Worm (Caenorhabditis elegans) whole organism, L4/young adult: ENCODE data around the gene zipt-7.1.

Source experiments
- W03F9.2 ChIP-seq: fragments of 150-350 bp; optimal IDR thresholded peaks from 2 replicates; lab custom pipeline; 2014; ENCODE audit warnings: missing biosample characterization, missing genetic modification characterization
- dao-5 ChIP-seq: sonication (generic microtip); optimal IDR thresholded peaks from 2 replicates; lab custom pipeline; 2016; ENCODE audit warnings: missing genotype, missing genetic modification characterization, moderate library complexity, missing compliant biosample characterization
- him-1 ChIP-seq: sonication (generic microtip); optimal IDR thresholded peaks from 2 replicates; lab custom pipeline; 2016; ENCODE audit warnings: missing genotype, missing genetic modification reagents, missing genetic modification characterization, missing compliant biosample characterization

zipt-7.1 gene

DNA sequence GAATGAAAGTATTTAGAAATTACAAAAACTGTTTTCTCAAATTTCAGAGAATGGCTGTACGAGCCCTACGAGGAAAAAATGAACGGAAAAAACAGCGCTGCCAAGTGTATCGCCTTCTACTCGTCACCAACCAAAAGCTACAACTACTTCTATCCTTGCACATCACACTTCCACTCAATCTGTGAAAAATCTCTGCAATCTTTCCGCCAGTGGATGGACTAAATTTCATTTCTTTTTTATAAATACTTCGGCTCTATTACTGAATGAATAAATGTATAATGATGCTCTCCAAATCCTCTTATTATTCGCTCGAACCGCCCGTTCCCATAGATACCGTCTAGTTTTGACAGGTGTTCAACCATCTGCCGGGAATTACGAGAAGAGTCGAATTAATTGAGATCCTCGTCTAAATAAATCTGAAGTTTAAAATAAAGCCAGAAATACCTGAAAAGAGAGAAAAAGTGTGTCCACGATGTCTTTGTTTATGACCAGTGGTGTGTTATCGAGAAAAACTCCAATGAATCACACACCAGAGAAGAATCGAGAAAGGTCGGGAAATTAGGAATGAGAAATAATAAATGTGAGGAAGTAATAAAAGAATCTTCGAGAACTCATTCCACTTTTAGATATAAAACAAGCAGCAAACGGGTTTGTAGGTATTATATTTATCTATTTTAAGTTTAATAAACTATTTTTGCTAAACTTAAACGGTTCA lies 10.3 kb downstream of the zipt-7.1 start:
- TF ChIP-seq dao-5 (tag; lab: Kevin White, UChicago) = no peak
- TF ChIP-seq W03F9.2 = no peak

DNA sequence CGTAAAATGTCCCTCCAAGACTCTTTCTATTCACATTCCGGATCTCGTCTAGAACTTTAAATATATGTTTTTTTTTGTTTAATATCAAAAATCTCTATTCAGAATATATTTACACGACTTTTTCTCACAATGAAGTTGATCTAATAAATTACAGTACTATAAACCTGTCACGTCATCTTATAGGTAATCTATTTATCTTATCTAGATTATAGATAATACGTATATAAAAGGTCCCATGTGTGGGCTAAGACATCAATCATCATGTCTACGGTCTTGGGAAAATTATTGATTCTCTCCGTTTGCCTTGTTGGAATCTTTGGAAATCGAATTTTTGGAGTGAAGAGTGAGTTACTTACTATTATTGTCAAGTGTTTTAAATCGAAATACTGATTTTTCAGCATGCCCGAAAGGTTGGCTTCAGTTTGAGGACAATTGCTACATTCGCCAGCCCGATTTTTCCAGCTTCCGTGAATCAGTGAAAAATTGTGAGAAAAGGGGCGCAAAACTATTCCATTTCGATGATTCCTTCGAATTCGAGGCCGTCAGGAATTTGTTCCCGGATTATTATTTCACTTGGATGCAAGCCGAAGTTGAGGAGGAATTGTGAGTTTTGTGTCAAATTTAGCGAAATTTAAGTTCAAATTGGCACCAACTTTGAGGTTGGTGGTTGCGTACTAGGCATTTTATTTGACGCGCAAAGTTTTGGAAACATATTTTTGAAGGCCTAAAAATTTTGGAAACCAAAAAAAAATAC lies 11.1 kb downstream of the zipt-7.1 start, which contains the start of gene clec-196:
clec-196 (plus strand) TSS at position 252 of the 754 bp plus-strand sequence.
- TF ChIP-seq him-1 (tag; lab: Kevin White, UChicago) = no peak
- no peak for TF ChIP-seq W03F9.2
- no peak for TF ChIP-seq dao-5 (tag; lab: Kevin White, UChicago)

DNA sequence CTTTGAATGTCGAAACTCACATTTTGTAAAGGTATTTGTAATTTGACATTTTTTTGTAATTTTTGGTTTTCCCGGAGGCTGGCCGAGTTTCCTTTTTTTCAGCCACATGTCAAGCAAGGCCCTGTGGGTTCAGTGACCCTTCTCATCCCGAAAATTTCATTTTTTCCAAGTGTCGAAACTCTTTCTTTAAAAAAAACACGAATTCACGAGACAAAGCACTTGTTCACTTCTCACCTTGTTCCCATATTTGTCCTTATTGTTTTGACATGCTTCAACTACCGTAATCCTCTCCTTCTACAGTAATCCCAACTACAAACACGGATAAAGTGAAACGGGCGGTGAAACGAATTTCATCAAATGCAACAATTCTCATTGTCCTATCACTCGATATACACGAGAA lies 12.7 kb downstream of the zipt-7.1 start, which contains the start of gene lhfp-4:
lhfp-4 (plus strand) TSS at position 301 of the 400 bp plus-strand sequence.
- TF ChIP-seq dao-5 (tag; lab: Kevin White, UChicago) (no peak), him-1 (tag; lab: Kevin White, UChicago) (no peak), W03F9.2 (no peak)

DNA sequence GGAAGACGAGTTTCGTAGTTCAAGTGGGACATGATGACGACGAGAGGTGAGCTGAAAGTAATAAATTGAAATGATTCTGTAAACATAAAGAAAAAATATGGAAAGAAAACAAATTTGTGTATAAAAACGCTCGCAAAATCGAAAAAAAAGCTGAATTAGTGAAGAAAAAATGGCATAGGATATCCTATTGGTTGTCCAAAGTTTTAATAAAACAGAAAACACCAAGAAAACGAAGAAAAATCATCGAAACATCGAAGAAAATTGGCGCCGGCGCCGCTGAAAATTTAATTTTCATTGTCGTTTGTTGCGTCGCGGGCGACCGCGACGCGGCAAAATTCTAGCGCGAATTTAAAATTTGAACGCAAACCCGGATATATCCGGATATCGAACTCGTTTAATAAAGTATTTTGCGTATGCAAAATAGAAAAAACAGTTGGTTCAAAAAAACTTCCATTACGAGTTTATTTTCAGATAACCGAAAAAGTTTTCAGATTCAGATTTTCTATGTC lies 14.3 kb downstream of the zipt-7.1 start, which contains the start of gene gln-5:
gln-5 (minus strand) TSS at position 51 of the 509 bp plus-strand sequence.
- TF ChIP-seq W03F9.2 = no peak
- TF ChIP-seq him-1 (tag; lab: Kevin White, UChicago) = no peak
- TF ChIP-seq dao-5 (tag; lab: Kevin White, UChicago) = no peak

DNA sequence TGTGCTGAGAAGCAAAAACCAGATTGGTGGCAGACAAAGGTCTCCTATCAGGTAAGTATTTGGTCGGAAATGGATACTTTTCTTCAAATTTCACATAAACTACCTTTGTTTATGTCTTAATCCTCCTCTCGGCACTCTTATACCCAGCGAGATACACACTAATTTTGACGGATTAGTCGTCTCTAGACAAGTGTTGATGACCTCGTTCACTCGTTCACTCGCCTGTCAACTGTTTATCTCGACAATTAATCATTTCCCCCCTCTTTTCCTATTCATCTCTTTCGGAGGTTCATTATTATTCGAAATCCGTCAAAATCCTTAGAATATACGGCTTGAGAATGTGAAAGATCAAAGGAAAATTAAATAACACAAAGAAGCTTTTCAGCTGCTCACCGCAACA lies 18.2 kb downstream of the zipt-7.1 start:
- no peak for TF ChIP-seq W03F9.2

DNA sequence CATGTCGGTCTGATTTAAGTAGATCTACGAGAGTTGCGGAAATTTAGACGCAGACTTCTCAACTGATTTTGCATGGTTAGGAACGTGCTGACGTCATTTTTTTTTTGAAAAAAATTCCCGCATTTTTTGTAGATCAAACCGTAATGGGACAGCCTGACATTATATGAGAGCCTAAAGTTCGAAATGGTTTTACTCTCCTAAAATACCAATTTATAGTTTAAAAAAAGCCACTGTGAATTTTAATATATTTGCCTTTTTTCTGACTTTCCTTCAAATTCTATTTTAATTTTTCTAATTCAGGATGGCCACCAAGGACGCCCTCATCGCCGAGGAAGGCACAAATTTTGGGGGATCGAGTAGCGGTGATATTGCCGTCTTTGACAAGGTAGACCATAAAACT lies 18.9 kb downstream of the zipt-7.1 start, which contains the start of gene atgp-1:
atgp-1 (plus strand) TSS at position 301 of the 400 bp plus-strand sequence.
- TF ChIP-seq him-1 (tag; lab: Kevin White, UChicago) (no peak), W03F9.2 (no peak), dao-5 (tag; lab: Kevin White, UChicago) (no peak)

DNA sequence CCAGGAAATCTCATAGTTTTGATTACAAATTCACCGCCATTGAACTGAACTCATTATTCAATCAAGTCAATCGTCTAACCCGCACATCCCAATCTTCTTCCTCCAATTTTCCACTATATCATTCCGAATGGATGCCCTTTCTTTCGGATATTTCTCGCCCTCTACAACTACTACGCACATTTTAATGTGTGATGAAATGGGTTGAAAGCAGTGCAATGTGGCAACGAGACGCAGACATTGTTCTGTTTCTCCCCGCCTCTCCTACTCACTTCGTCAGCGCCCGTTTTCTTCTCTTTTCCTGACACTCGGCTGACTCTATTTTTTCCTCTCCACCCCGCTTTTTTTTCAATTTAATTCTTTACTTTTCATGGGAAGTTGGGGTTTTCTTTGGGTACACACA lies 19.3 kb downstream of the zipt-7.1 start:
- TF ChIP-seq dao-5 (tag; lab: Kevin White, UChicago) = no peak
- TF ChIP-seq him-1 (tag; lab: Kevin White, UChicago) = no peak
- TF ChIP-seq W03F9.2 = peak; percentile 12

DNA sequence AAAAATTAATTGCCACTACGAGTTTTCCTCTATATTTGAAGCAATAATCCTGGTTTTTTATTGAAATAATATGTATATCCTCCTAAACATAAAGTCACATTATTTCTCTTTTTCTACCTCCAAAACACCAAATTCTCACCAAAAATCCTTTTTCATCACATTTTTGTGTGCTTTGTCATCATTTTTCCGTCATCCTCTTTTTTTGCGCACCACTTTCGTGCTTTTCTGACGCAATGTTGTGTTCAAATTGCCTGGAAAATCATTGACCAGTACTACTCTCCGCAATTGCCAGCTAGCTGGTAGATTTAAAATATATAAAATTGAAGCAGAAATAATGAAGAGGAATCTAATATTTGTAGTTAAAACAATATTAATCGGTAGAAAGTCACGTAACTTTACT lies 19.9 kb downstream of the zipt-7.1 start:
- TF ChIP-seq W03F9.2 (no peak), dao-5 (tag; lab: Kevin White, UChicago) (no peak), him-1 (tag; lab: Kevin White, UChicago) (no peak)

DNA sequence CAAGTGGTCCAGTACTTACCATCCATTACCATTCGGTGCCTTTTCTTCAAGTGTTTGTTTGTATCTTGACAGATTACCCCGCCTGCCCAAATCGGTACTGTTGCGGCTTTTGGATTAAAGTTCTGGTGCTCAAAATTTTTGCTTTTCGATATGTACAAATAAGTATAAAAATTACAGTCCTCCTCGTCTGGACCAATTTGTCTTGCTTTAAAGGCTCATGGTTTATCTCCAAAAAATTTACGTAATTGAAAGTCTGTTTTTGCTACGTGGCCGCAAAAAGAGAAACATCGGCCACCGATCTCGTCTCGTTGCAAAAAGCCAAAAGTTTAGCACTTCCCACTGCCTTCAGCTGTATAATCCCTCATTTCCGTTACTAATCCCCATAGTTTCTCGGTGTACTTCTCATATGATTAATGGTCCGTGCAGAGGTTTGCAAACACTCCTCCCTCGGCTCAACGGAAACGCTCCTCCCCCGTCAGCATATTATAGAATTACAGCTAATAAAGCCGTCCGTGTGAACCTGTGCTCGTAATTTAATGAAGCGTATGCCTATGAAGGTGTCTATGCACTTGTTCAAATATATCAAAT lies 20.5 kb downstream of the zipt-7.1 start:
- TF ChIP-seq him-1 (tag; lab: Kevin White, UChicago) = no peak
- TF ChIP-seq dao-5 (tag; lab: Kevin White, UChicago) = no peak
- no peak for TF ChIP-seq W03F9.2

DNA sequence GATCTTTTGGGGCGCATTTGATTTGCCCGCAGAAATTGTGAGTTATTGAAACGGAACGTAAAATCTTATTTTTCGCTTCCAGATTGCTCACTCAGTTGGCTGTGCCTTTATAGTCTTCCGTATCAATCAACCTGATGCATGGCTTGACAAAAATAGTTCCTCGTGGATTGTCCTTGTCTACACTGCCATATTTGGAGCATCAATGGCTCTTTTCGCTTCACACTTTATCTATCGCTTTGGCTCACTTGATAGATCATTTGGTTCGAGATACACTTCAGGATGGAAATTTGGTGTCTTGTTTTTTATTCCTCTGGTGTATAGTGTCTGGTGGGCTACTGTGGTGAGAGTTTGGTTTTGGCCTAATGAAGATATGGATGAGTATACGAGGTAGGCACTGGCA lies 22.2 kb downstream of the zipt-7.1 start:
- no peak for TF ChIP-seq dao-5 (tag; lab: Kevin White, UChicago)
- TF ChIP-seq W03F9.2 = no peak
- TF ChIP-seq him-1 (tag; lab: Kevin White, UChicago) = no peak

DNA sequence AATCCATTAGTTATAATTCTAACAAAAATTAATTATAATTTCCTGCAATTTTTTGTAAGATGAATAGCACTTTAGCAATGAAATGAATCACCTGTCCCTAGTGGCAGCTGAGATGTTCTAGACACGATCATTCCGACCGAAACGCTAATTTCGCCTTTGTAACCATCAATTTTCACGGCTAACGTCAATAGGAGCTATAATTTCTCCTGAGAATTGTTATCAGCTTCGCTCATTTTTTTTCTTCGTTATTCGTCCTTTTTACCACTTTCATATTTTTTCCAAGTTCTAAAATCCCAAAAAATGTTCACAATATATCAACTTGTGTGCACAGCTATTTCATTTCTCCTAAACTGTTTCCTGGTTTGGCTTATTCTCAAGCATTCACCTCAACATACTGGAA lies 22.7 kb downstream of the zipt-7.1 start, which contains the start of gene str-187:
str-187 (plus strand) TSS at position 301 of the 400 bp plus-strand sequence.
- TF ChIP-seq W03F9.2 (no peak), dao-5 (tag; lab: Kevin White, UChicago) (no peak), him-1 (tag; lab: Kevin White, UChicago) (no peak)

DNA sequence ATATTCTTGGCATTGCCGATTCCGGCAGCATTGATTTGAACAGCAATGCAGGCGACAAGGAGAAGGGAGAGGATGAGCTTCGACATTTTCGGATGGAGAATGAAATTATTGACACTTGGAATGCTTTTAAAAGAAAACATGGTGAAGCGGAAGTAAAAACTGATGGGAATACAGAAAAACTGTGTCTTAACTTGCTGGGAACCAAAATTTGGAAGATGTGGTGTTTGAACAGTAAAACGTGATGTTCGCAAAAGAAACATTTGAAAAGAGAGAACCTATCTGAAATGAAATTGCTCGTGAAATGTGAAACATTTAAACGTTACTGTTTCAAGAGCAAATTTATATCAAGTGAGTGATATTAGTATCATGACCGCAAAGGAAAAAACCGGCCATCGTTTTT lies 23.2 kb downstream of the zipt-7.1 start, which contains the start of gene F26D10.13:
F26D10.13 (minus strand) TSS at position 101 of the 400 bp plus-strand sequence.
- no peak for TF ChIP-seq dao-5 (tag; lab: Kevin White, UChicago)

DNA sequence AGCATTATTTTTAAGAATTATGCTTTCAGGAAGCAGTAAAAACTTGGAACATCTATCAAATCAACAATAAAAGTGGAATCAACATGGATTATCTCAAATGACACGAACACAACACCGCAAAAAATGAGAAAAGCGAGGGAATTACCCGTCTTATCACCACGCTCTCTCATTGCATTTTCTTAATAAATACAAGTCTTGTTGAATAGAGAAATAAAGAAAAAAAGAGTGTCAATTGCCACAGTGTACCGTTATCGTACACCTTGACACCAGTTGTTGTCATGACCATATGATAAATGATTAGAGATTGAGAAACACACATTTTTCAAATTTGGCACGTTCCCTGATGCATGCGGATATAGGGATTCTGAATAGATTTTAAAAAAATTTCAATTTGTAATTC lies 24.2 kb downstream of the zipt-7.1 start:
- no peak for TF ChIP-seq W03F9.2
- TF ChIP-seq him-1 (tag; lab: Kevin White, UChicago) = no peak
- no peak for TF ChIP-seq dao-5 (tag; lab: Kevin White, UChicago)

DNA sequence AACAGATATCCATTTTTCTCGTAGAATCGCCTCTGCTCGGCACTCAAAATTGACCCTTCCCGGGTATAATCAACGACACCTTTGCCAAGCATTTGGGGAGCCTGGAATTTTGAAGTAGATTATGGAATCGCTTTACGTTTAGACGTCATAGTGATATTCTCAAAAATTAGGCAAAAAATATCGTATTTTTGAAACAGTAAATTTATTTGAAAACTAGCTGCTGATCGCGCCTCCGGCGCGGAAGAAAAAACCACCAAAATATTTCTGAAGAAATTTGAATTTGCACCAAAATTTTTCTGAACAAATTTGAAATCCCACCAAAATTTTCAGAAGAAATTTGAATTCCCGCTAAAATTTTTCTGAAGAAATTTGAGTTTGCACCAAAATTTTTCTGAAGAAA lies 25.6 kb downstream of the zipt-7.1 start, which contains the start of gene ZK550.6:
ZK550.6 (minus strand) TSS at position 101 of the 400 bp plus-strand sequence.
- TF ChIP-seq dao-5 (tag; lab: Kevin White, UChicago) (no peak), W03F9.2 (no peak)
